Worm (Caenorhabditis elegans): ENCODE measurements around the gene snx-1.

ce11 chrX:1179984-1180383 lies 51.2 kb downstream of the snx-1 start, which contains the start of gene hot-8:
- TF ChIP-seq nhr-28 (tag; optimal IDR thresholded peaks at IDR 0.05) (no peak), snpc-4 (tag; optimal IDR thresholded peaks at IDR 0.05) (no peak), unc-120 (tag; optimal IDR thresholded peaks at IDR 0.05; ENCODE audit: poor library complexity, severe bottlenecking) (no peak), ceh-43 (GFP tag; optimal IDR thresholded peaks at IDR 0.05) (no peak), pha-4 (tag; optimal IDR thresholded peaks at IDR 0.05) (no peak), elt-3 (tag; optimal IDR thresholded peaks at IDR 0.05) (no peak), ceh-39 (tag; optimal IDR thresholded peaks at IDR 0.05) (no peak), nhr-12 (tag; optimal IDR thresholded peaks at IDR 0.05) (no peak), mep-1 (tag; optimal IDR thresholded peaks at IDR 0.05) (no peak), lin-13 (tag; optimal IDR thresholded peaks at IDR 0.05) (no peak), tbx-8 (GFP tag; optimal IDR thresholded peaks at IDR 0.05) (no peak), hlh-1 (tag; optimal IDR thresholded peaks at IDR 0.05) (no peak)

All from whole organism, mixed stage, embryonic.